Fruit fly (Drosophila melanogaster) whole organism, embryonic: Measurements from ENCODE around the gene Baldspot.

Experiments
- Antp ChIP-seq: fragments of 200-800 bp; sonication (Bioruptor generic); optimal IDR thresholded peaks from 3 replicates; lab custom pipeline; 2016; ENCODE audit warnings: missing biosample characterization, missing genetic modification characterization
- Atf-2 ChIP-seq: fragments of 200-800 bp; sonication (Bioruptor generic); optimal IDR thresholded peaks from 2 replicates; lab custom pipeline; 2016; ENCODE audit warnings: missing biosample characterization, missing genetic modification characterization
- Bgb ChIP-seq: fragments of 200-800 bp; sonication (Bioruptor generic); IDR thresholded peaks from 2 replicates; pipeline ENCODE4 v1.3.6; 2022; ENCODE audit warnings: missing biosample characterization, missing genetic modification characterization; ENCODE audit not compliant: partially characterized antibody
- CG10321 ChIP-seq: fragments of 200-800 bp; sonication (Bioruptor generic); IDR thresholded peaks from 2 replicates; pipeline ENCODE4 v1.3.6; 2022; ENCODE audit warnings: missing biosample characterization, missing genetic modification characterization
- CG10431 ChIP-seq: fragments of 200-800 bp; sonication (Bioruptor generic); optimal IDR thresholded peaks from 3 replicates; lab custom pipeline; 2018; ENCODE audit warnings: missing biosample characterization, mild to moderate bottlenecking, missing genetic modification characterization
- CG12104 ChIP-seq: fragments of 200-800 bp; sonication (Bioruptor generic); optimal IDR thresholded peaks from 3 replicates; lab custom pipeline; 2016; ENCODE audit warnings: missing biosample characterization, missing genetic modification characterization
- CG12299 ChIP-seq: fragments of 200-800 bp; sonication (Bioruptor generic); optimal IDR thresholded peaks from 2 replicates; lab custom pipeline; 2018; ENCODE audit warnings: missing biosample characterization, mild to moderate bottlenecking, missing genetic modification characterization
- CG13624 ChIP-seq: fragments of 200-800 bp; sonication (Bioruptor generic); optimal IDR thresholded peaks from 2 replicates; lab custom pipeline; 2016; ENCODE audit warnings: missing biosample characterization, missing genetic modification characterization
- CG16863 ChIP-seq: fragments of 200-800 bp; sonication (Bioruptor generic); optimal IDR thresholded peaks from 3 replicates; lab custom pipeline; 2016; ENCODE audit warnings: missing biosample characterization, missing genetic modification characterization
- CG17568 ChIP-seq: fragments of 200-800 bp; sonication (Bioruptor generic); optimal IDR thresholded peaks from 2 replicates; lab custom pipeline; 2018; ENCODE audit warnings: missing biosample characterization, mild to moderate bottlenecking, missing genetic modification characterization, moderate library complexity
- CG17802 ChIP-seq: fragments of 200-800 bp; sonication (Bioruptor generic); optimal IDR thresholded peaks from 2 replicates; lab custom pipeline; 2018; ENCODE audit warnings: missing biosample characterization, mild to moderate bottlenecking, missing genetic modification characterization, moderate library complexity
- CG1792 ChIP-seq: fragments of 200-800 bp; sonication (Bioruptor generic); optimal IDR thresholded peaks from 2 replicates; lab custom pipeline; 2016; ENCODE audit warnings: missing biosample characterization, missing genetic modification characterization
- CG18619 ChIP-seq: fragments of 200-800 bp; sonication (Bioruptor generic); optimal IDR thresholded peaks from 3 replicates; lab custom pipeline; 2017; ENCODE audit warnings: missing biosample characterization, mild to moderate bottlenecking, missing genetic modification characterization
- CG2202 ChIP-seq: fragments of 200-800 bp; sonication (Bioruptor generic); optimal IDR thresholded peaks from 2 replicates; lab custom pipeline; 2018; ENCODE audit warnings: missing biosample characterization, mild to moderate bottlenecking, missing genetic modification characterization
- CG4328 ChIP-seq: fragments of 200-800 bp; sonication (Bioruptor generic); optimal IDR thresholded peaks from 3 replicates; lab custom pipeline; 2017; ENCODE audit warnings: missing biosample characterization, missing genetic modification reagents, missing genetic modification characterization
- CG6765 ChIP-seq: fragments of 200-800 bp; sonication (Bioruptor generic); optimal IDR thresholded peaks from 3 replicates; lab custom pipeline; 2017; ENCODE audit warnings: missing biosample characterization, mild to moderate bottlenecking, missing genetic modification characterization
- CG7745 ChIP-seq: fragments of 200-800 bp; sonication (Bioruptor generic); optimal IDR thresholded peaks from 2 replicates; lab custom pipeline; 2018; ENCODE audit warnings: missing biosample characterization, mild to moderate bottlenecking, missing genetic modification characterization, moderate library complexity
- CG7786 ChIP-seq: fragments of 200-800 bp; sonication (Bioruptor generic); optimal IDR thresholded peaks from 2 replicates; lab custom pipeline; 2016; ENCODE audit warnings: missing biosample characterization, missing genetic modification characterization
- CG8290 ChIP-seq, 3 experiments: fragments of 200-800 bp; sonication (Bioruptor generic); optimal IDR thresholded peaks; 2 replicates each; lab custom pipeline; 2016 to 2019; ENCODE audit warnings: missing biosample characterization in 3 of 3, missing genetic modification characterization in 3 of 3, mild to moderate bottlenecking in 2 of 3, moderate library complexity in 1 of 3
- CG9797 ChIP-seq: fragments of 200-800 bp; sonication (Bioruptor generic); optimal IDR thresholded peaks from 3 replicates; lab custom pipeline; 2018; ENCODE audit warnings: missing biosample characterization, mild to moderate bottlenecking, missing genetic modification characterization
- CkIIα-i1 ChIP-seq: fragments of 200-800 bp; sonication (Bioruptor generic); IDR thresholded peaks from 2 replicates; pipeline ENCODE4 v1.3.6; 2022; ENCODE audit warnings: missing biosample characterization, missing genetic modification characterization
- Doc3 ChIP-seq: fragments of 200-800 bp; sonication (Bioruptor generic); IDR thresholded peaks from 3 replicates; pipeline ENCODE4 v1.3.6; 2022; ENCODE audit warnings: missing biosample characterization, missing genetic modification characterization; ENCODE audit not compliant: partially characterized antibody
- E2f2 ChIP-seq: fragments of 200-800 bp; sonication (Bioruptor generic); IDR thresholded peaks from 2 replicates; pipeline ENCODE4 v1.3.6; 2022; ENCODE audit warnings: missing biosample characterization, missing genetic modification characterization
- GATAe ChIP-seq: fragments of 200-800 bp; sonication (Bioruptor generic); conservative IDR thresholded peaks from 2 replicates; pipeline ENCODE4 v1.3.6; 2022; ENCODE audit warnings: missing biosample characterization, missing genetic modification characterization
- Gug ChIP-seq: fragments of 200-800 bp; sonication (Bioruptor generic); IDR thresholded peaks from 4 replicates; pipeline ENCODE4 v1.3.6; 2022; ENCODE audit warnings: missing biosample characterization, missing genetic modification characterization
- Jarid2 ChIP-seq: fragments of 200-800 bp; sonication (Bioruptor generic); optimal IDR thresholded peaks from 3 replicates; lab custom pipeline; 2017; ENCODE audit warnings: mild to moderate bottlenecking, missing biosample characterization, missing genetic modification reagents, missing genetic modification characterization
- Lim3 ChIP-seq: fragments of 200-800 bp; sonication (Bioruptor generic); IDR thresholded peaks from 2 replicates; pipeline ENCODE4 v1.3.6; 2022; ENCODE audit warnings: missing biosample characterization, missing genetic modification characterization
- Ssrp ChIP-seq: fragments of 200-800 bp; sonication (Bioruptor generic); optimal IDR thresholded peaks from 2 replicates; lab custom pipeline; 2018; ENCODE audit warnings: missing biosample characterization, mild to moderate bottlenecking, missing genetic modification characterization, moderate library complexity
- Tbp ChIP-seq: fragments of >200 bp; optimal IDR thresholded peaks from 2 replicates; lab custom pipeline; 2018; ENCODE audit warnings: missing biosample characterization, missing genetic modification characterization
- Trl ChIP-seq, 3 experiments: fragments of >200 bp in 2 of 3; fragments of 200-800 bp in 1 of 3; sonication (Bioruptor generic) in 1 of 3; optimal IDR thresholded peaks; 2 replicates in 1 of 3; 3 replicates in 2 of 3; lab custom pipeline; 2016 to 2017; ENCODE audit warnings: missing biosample characterization in 1 of 3, missing genetic modification characterization in 1 of 3
- YL-1 ChIP-seq: fragments of 200-800 bp; sonication (Bioruptor generic); optimal IDR thresholded peaks from 3 replicates; lab custom pipeline; 2017; ENCODE audit warnings: missing biosample characterization, mild to moderate bottlenecking, missing genetic modification characterization
- ash1 ChIP-seq: fragments of 200-800 bp; sonication (Bioruptor generic); optimal IDR thresholded peaks from 2 replicates; lab custom pipeline; 2018; ENCODE audit warnings: missing biosample characterization, mild to moderate bottlenecking, missing genetic modification characterization
- cato ChIP-seq: fragments of 200-800 bp; sonication (Bioruptor generic); optimal IDR thresholded peaks from 2 replicates; lab custom pipeline; 2016; ENCODE audit warnings: missing biosample characterization, missing genetic modification characterization, borderline replicate concordance
- corto ChIP-seq: fragments of 200-800 bp; sonication (Bioruptor generic); optimal IDR thresholded peaks from 2 replicates; lab custom pipeline; 2016; ENCODE audit warnings: missing biosample characterization, mild to moderate bottlenecking, missing genetic modification characterization, moderate library complexity
- crol ChIP-seq: fragments of 200-800 bp; sonication (Bioruptor generic); IDR thresholded peaks from 2 replicates; pipeline ENCODE4 v1.3.6; 2022; ENCODE audit warnings: missing biosample characterization, missing genetic modification characterization
- crp ChIP-seq, 2 experiments: fragments of 200-800 bp; sonication (Bioruptor generic); optimal IDR thresholded peaks; 2 replicates in 1 of 2; 3 replicates in 1 of 2; lab custom pipeline; 2017; ENCODE audit warnings: missing biosample characterization in 2 of 2, missing genetic modification characterization in 2 of 2, mild to moderate bottlenecking in 1 of 2, moderate library complexity in 1 of 2
- fd64A ChIP-seq: fragments of 200-800 bp; sonication (Bioruptor generic); optimal IDR thresholded peaks from 3 replicates; lab custom pipeline; 2018; ENCODE audit warnings: missing biosample characterization, mild to moderate bottlenecking, missing genetic modification characterization
- ftz-f1 ChIP-seq: fragments of 200-800 bp; sonication (Bioruptor generic); optimal IDR thresholded peaks from 2 replicates; lab custom pipeline; 2016; ENCODE audit warnings: missing biosample characterization, missing genetic modification characterization
- fu2 ChIP-seq: fragments of 200-800 bp; sonication (Bioruptor generic); optimal IDR thresholded peaks from 2 replicates; lab custom pipeline; 2016; ENCODE audit warnings: missing biosample characterization, missing genetic modification characterization
- klu ChIP-seq: fragments of 200-800 bp; sonication (Bioruptor generic); IDR thresholded peaks from 2 replicates; pipeline ENCODE4 v1.3.6; 2022; ENCODE audit warnings: missing biosample characterization, missing genetic modification characterization
- nom ChIP-seq: fragments of 200-800 bp; sonication (Bioruptor generic); optimal IDR thresholded peaks from 2 replicates; lab custom pipeline; 2017; ENCODE audit warnings: missing biosample characterization, missing genetic modification characterization, mild to moderate bottlenecking, moderate library complexity, missing genetic modification reagents
- pb ChIP-seq: fragments of 200-800 bp; sonication (Bioruptor generic); optimal IDR thresholded peaks from 3 replicates; lab custom pipeline; 2016; ENCODE audit warnings: missing biosample characterization, missing genetic modification characterization
- peb ChIP-seq: fragments of 200-800 bp; sonication (Bioruptor generic); IDR thresholded peaks from 2 replicates; pipeline ENCODE4 v1.3.6; 2022; ENCODE audit warnings: missing biosample characterization, missing genetic modification characterization
- pho ChIP-seq: fragments of 200-800 bp; sonication (Bioruptor generic); optimal IDR thresholded peaks from 2 replicates; lab custom pipeline; 2016; ENCODE audit warnings: missing biosample characterization, missing genetic modification characterization
- rib ChIP-seq: fragments of 200-800 bp; sonication (Bioruptor generic); IDR thresholded peaks from 2 replicates; pipeline ENCODE4 v1.3.6; 2022; ENCODE audit warnings: missing biosample characterization, missing genetic modification characterization
- tll ChIP-seq, 2 experiments: fragments of 200-800 bp in 1 of 2; fragments of >200 bp in 1 of 2; sonication (Bioruptor generic) in 1 of 2; optimal IDR thresholded peaks; 2 replicates each; lab custom pipeline; 2017 to 2019; ENCODE audit warnings: missing biosample characterization in 2 of 2, missing genetic modification characterization in 2 of 2, mild to moderate bottlenecking in 1 of 2, moderate library complexity in 1 of 2
- zen2 ChIP-seq: fragments of 200-800 bp; sonication (Bioruptor generic); IDR thresholded peaks from 3 replicates; pipeline ENCODE4 v1.3.6; 2022; ENCODE audit warnings: missing biosample characterization, missing genetic modification characterization; ENCODE audit not compliant: partially characterized antibody
- zfh1 ChIP-seq: fragments of 200-800 bp; sonication (Bioruptor generic); IDR thresholded peaks from 3 replicates; pipeline ENCODE4 v1.3.6; 2022; ENCODE audit warnings: missing biosample characterization, missing genetic modification characterization

Baldspot gene

DNA sequence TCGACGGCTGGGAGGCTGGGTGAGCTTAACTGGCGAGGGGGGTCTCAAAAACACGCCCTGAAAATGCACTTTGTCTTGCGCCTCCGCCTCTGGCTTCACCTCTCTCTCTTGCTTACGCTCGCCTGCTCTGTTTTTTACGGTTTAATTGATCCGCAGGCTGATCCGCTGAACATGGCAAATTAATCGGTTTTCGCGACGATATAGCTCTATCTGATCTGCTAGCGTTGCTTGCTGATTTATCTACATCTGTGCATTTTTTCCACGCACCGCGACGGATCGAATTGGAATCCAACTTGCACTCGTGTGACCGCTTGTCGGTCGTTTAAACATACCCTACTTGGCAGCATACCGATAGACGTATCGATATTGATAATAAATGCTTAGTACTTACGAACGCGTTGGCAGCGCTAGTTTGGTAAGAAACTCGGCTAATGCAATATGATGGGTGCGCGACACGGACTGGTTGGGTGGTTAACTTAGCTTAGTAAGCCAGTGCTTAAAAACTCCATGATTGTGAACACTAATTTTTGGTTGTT lies 13.8 kb downstream of the Baldspot start, which contains the start of gene Abl (continued):
- peak; percentile 61; the same call in 1 of the 2 replicates for TF ChIP-seq crol
- no peak for TF ChIP-seq rib (GFP tag; lab: Robert Waterston, UW)
- TF ChIP-seq Antp (GFP tag; lab: Kevin White, UChicago): peak; percentile 78
- TF ChIP-seq pb (GFP tag; lab: Kevin White, UChicago): peak; percentile 29
- TF ChIP-seq CkIIα-i1 (GFP tag; lab: Robert Waterston, UW): no peak
- no peak for TF ChIP-seq Trl (optimal IDR thresholded peaks at IDR 0.05; lab: Kevin White, UChicago)
- TF ChIP-seq Trl (GFP tag; optimal IDR thresholded peaks at IDR 0.05; lab: Kevin White, UChicago): peak; percentile 87
- TF ChIP-seq crp (GFP tag; optimal IDR thresholded peaks at IDR 0.05; lab: Kevin White, UChicago): peak in 1 of 2 experiments; percentile 50
- no peak for TF ChIP-seq CG17802
- no peak for TF ChIP-seq Ssrp (tag; lab: Kevin White, UChicago)
- TF ChIP-seq E2f2 (GFP tag; lab: Robert Waterston, UW): peak; percentile 92
- TF ChIP-seq Jarid2: peak; percentile 92
- no peak for TF ChIP-seq CG18619 (GFP tag; lab: Kevin White, UChicago)
- TF ChIP-seq Atf-2 (GFP tag; lab: Kevin White, UChicago): peak; percentile 49
- TF ChIP-seq Lim3 (GFP tag; lab: Robert Waterston, UW): no peak
- no peak for TF ChIP-seq tll (GFP tag; optimal IDR thresholded peaks at IDR 0.05; lab: Kevin White, UChicago)
- TF ChIP-seq CG10321 (GFP tag; lab: Robert Waterston, UW): no peak
- peak; percentile 55 for TF ChIP-seq cato (GFP tag; lab: Kevin White, UChicago)
- TF ChIP-seq pho: peak; percentile 84
- TF ChIP-seq ftz-f1 (GFP tag; lab: Kevin White, UChicago): peak; percentile 72
- TF ChIP-seq klu (GFP tag; lab: Robert Waterston, UW): peak; percentile 54; the same call in 1 of the 2 replicates
- peak; percentile 88 for TF ChIP-seq CG13624 (GFP tag; lab: Kevin White, UChicago)
- TF ChIP-seq CG17568 (GFP tag; lab: Kevin White, UChicago): no peak
- TF ChIP-seq zfh1 (GFP tag; lab: Robert Waterston, UW): 0 out of 3 replicates have a peak, but pooled peaks have one; percentile 43
- TF ChIP-seq CG7745 (tag; lab: Kevin White, UChicago): peak; percentile 79
- TF ChIP-seq Tbp (GFP tag; lab: Kevin White, UChicago): no peak
- peak; percentile 69 for TF ChIP-seq ash1
- peak; percentile 73 for TF ChIP-seq YL-1
- TF ChIP-seq CG12299 (tag; lab: Kevin White, UChicago): peak; percentile 69
- TF ChIP-seq peb (GFP tag; lab: Robert Waterston, UW): no peak
- TF ChIP-seq CG12104: peak; percentile 11
- TF ChIP-seq nom (GFP tag; lab: Kevin White, UChicago): peak; percentile 70
- peak; percentile 65 for TF ChIP-seq CG7786 (GFP tag; lab: Kevin White, UChicago)
- TF ChIP-seq Doc3 (GFP tag; lab: Robert Waterston, UW): peak; percentile 69; the same call in 2 of the 3 replicates
- TF ChIP-seq Bgb (GFP tag; lab: Robert Waterston, UW): peak; percentile 91
- TF ChIP-seq CG8290 (GFP tag; optimal IDR thresholded peaks at IDR 0.05; lab: Kevin White, UChicago): peak; percentile 86
- peak; percentile 11 to 97 for TF ChIP-seq CG8290 (tag; optimal IDR thresholded peaks at IDR 0.05; lab: Kevin White, UChicago)
- TF ChIP-seq GATAe (GFP tag; lab: Robert Waterston, UW): no peak
- no peak for TF ChIP-seq corto (GFP tag; lab: Kevin White, UChicago)
- 0 out of 3 replicates have a peak, but pooled peaks have one; percentile 34 for TF ChIP-seq zen2 (GFP tag; lab: Robert Waterston, UW)
- TF ChIP-seq Gug (GFP tag; lab: Robert Waterston, UW): no peak; the same call in 3 of the 4 replicates
- peak; percentile 76 for TF ChIP-seq fu2
- peak; percentile 36 for TF ChIP-seq fd64A
- peak; percentile 33 for TF ChIP-seq CG6765 (GFP tag; lab: Kevin White, UChicago)
- no peak for TF ChIP-seq CG2202 (tag; lab: Kevin White, UChicago)
- peak; percentile 98 for TF ChIP-seq CG9797
- peak; percentile 64 for TF ChIP-seq CG16863 (GFP tag; lab: Kevin White, UChicago)
- TF ChIP-seq CG1792 (GFP tag; lab: Kevin White, UChicago): peak; percentile 64
- TF ChIP-seq CG4328 (GFP tag; lab: Kevin White, UChicago): peak; percentile 0
- TF ChIP-seq CG10431 (GFP tag; lab: Kevin White, UChicago): no peak
